Worm (Caenorhabditis elegans) whole organism, late embryonic: ENCODE results near the gene F55A11.6.

Experiments used
- C38D4.7 ChIP-seq: fragments of 200-800 bp; sonication (Bioruptor generic); optimal IDR thresholded peaks from 2 replicates; lab custom pipeline; 2018; ENCODE audit warnings: mild to moderate bottlenecking, missing genetic modification characterization, moderate library complexity, missing compliant biosample characterization
- F13H6.1 ChIP-seq: sonication (generic microtip); optimal IDR thresholded peaks from 2 replicates; lab custom pipeline; 2016; ENCODE audit warnings: missing genetic modification characterization, missing compliant biosample characterization
- K02D7.2 ChIP-seq: sonication (generic microtip); optimal IDR thresholded peaks from 2 replicates; lab custom pipeline; 2017; ENCODE audit warnings: mild to moderate bottlenecking, missing genetic modification characterization, missing compliant biosample characterization
- T23F11.4 ChIP-seq: fragments of 200-800 bp; sonication (Bioruptor generic); optimal IDR thresholded peaks from 2 replicates; lab custom pipeline; 2018; ENCODE audit warnings: mild to moderate bottlenecking, missing genetic modification characterization, missing compliant biosample characterization
- Y22D7AL.16 ChIP-seq: sonication (generic microtip); optimal IDR thresholded peaks from 2 replicates; lab custom pipeline; 2016; ENCODE audit warnings: missing genetic modification characterization, missing compliant biosample characterization
- ama-1 ChIP-seq: fragments of 150-350 bp; optimal IDR thresholded peaks from 2 replicates; lab custom pipeline; 2014
- ceh-2 ChIP-seq: sonication (generic microtip); optimal IDR thresholded peaks from 2 replicates; lab custom pipeline; 2016; ENCODE audit warnings: missing genotype, missing genetic modification characterization, missing compliant biosample characterization
- ceh-22 ChIP-seq: sonication (generic microtip); optimal IDR thresholded peaks from 2 replicates; lab custom pipeline; 2017; ENCODE audit warnings: missing biosample characterization, missing genetic modification characterization
- ceh-24 ChIP-seq: sonication (generic microtip); optimal IDR thresholded peaks from 2 replicates; lab custom pipeline; 2016; ENCODE audit warnings: mild to moderate bottlenecking, missing genetic modification characterization, missing compliant biosample characterization
- ceh-30 ChIP-seq: fragments of 150-350 bp; optimal IDR thresholded peaks from 2 replicates; lab custom pipeline; 2014; ENCODE audit warnings: missing biosample characterization, missing genetic modification characterization
- ceh-31 ChIP-seq: sonication (generic microtip); optimal IDR thresholded peaks from 2 replicates; lab custom pipeline; 2016; ENCODE audit warnings: missing genetic modification characterization, missing compliant biosample characterization
- ceh-45 ChIP-seq: fragments of 200-800 bp; sonication (Bioruptor generic); IDR thresholded peaks from 2 replicates; pipeline ENCODE4 v1.3.6; 2022; ENCODE audit warnings: missing genetic modification reagents, missing genetic modification characterization, missing compliant biosample characterization
- ceh-48 ChIP-seq: sonication (generic microtip); optimal IDR thresholded peaks from 2 replicates; lab custom pipeline; 2016; ENCODE audit warnings: missing genetic modification characterization, inconsistent platforms, missing compliant biosample characterization
- ceh-6 ChIP-seq: fragments of 200-800 bp; sonication (Bioruptor generic); optimal IDR thresholded peaks from 2 replicates; lab custom pipeline; 2018; ENCODE audit warnings: mild to moderate bottlenecking, missing genetic modification characterization, missing compliant biosample characterization
- ceh-9 ChIP-seq: sonication (generic microtip); optimal IDR thresholded peaks from 2 replicates; lab custom pipeline; 2016; ENCODE audit warnings: mild to moderate bottlenecking, missing genetic modification characterization, inconsistent platforms, missing compliant biosample characterization
- elt-2 ChIP-seq: sonication (generic microtip); optimal IDR thresholded peaks from 2 replicates; lab custom pipeline; 2016; ENCODE audit warnings: missing genetic modification reagents, missing genetic modification characterization, missing compliant biosample characterization
- fax-1 ChIP-seq: sonication (generic microtip); optimal IDR thresholded peaks from 2 replicates; lab custom pipeline; 2016; ENCODE audit warnings: missing genotype, missing genetic modification characterization, missing compliant biosample characterization
- hlh-13 ChIP-seq: fragments of 200-800 bp; sonication (Bioruptor generic); optimal IDR thresholded peaks from 2 replicates; lab custom pipeline; 2018; ENCODE audit warnings: mild to moderate bottlenecking, missing genetic modification characterization, missing compliant biosample characterization
- hlh-15 ChIP-seq: sonication (generic microtip); optimal IDR thresholded peaks from 2 replicates; lab custom pipeline; 2016; ENCODE audit warnings: missing genetic modification characterization, missing compliant biosample characterization
- hlh-30 ChIP-seq: sonication (generic microtip); optimal IDR thresholded peaks from 2 replicates; lab custom pipeline; 2017; ENCODE audit warnings: antibody characterized with exemption, missing genetic modification characterization, missing compliant biosample characterization; ENCODE audit not compliant: insufficient read depth
- hlh-6 ChIP-seq: sonication (generic microtip); optimal IDR thresholded peaks from 2 replicates; lab custom pipeline; 2016; ENCODE audit warnings: missing genotype, missing genetic modification characterization, missing compliant biosample characterization
- lim-6 ChIP-seq: sonication (generic microtip); optimal IDR thresholded peaks from 2 replicates; lab custom pipeline; 2016; ENCODE audit warnings: missing genetic modification characterization, missing compliant biosample characterization
- madf-2 ChIP-seq: sonication (generic microtip); optimal IDR thresholded peaks from 2 replicates; lab custom pipeline; 2017; ENCODE audit warnings: missing genetic modification characterization, missing compliant biosample characterization
- mec-3 ChIP-seq: sonication (generic microtip); optimal IDR thresholded peaks from 2 replicates; lab custom pipeline; 2016; ENCODE audit warnings: borderline replicate concordance, missing genetic modification characterization, missing compliant biosample characterization
- nfya-1 ChIP-seq: sonication (generic microtip); optimal IDR thresholded peaks from 2 replicates; lab custom pipeline; 2017; ENCODE audit warnings: missing genetic modification characterization, mild to moderate bottlenecking, missing compliant biosample characterization, antibody characterized with exemption, moderate library complexity
- nhr-11 ChIP-seq: fragments of 150-350 bp; optimal IDR thresholded peaks from 2 replicates; lab custom pipeline; 2014; ENCODE audit warnings: missing biosample characterization, missing genetic modification characterization
- nhr-232 ChIP-seq: sonication (generic microtip); optimal IDR thresholded peaks from 2 replicates; lab custom pipeline; 2016; ENCODE audit warnings: missing genetic modification characterization, missing compliant biosample characterization
- npax-4 ChIP-seq: sonication (generic microtip); optimal IDR thresholded peaks from 2 replicates; lab custom pipeline; 2016; ENCODE audit warnings: missing genetic modification characterization, missing compliant biosample characterization
- odd-2 ChIP-seq: sonication (generic microtip); optimal IDR thresholded peaks from 2 replicates; lab custom pipeline; 2017; ENCODE audit warnings: antibody characterized with exemption, mild to moderate bottlenecking, missing genetic modification characterization, missing compliant biosample characterization
- pag-3 ChIP-seq: sonication (generic microtip); optimal IDR thresholded peaks from 2 replicates; lab custom pipeline; 2016; ENCODE audit warnings: missing compliant biosample characterization, missing genetic modification characterization, borderline replicate concordance
- pax-1 ChIP-seq: fragments of 150-350 bp; optimal IDR thresholded peaks from 2 replicates; lab custom pipeline; 2014; ENCODE audit warnings: missing biosample characterization, missing genetic modification characterization
- sdc-2 ChIP-seq: sonication (generic microtip); optimal IDR thresholded peaks from 2 replicates; lab custom pipeline; 2016; ENCODE audit warnings: missing genotype, missing genetic modification characterization, missing compliant biosample characterization
- sox-2 ChIP-seq: fragments of 200-800 bp; sonication (Bioruptor generic); IDR thresholded peaks from 2 replicates; pipeline ENCODE4 v1.3.6; 2022; ENCODE audit warnings: missing genetic modification reagents, missing genetic modification characterization, missing compliant biosample characterization
- sox-4 ChIP-seq: sonication (generic microtip); optimal IDR thresholded peaks from 2 replicates; lab custom pipeline; 2017; ENCODE audit warnings: mild to moderate bottlenecking, missing genetic modification characterization, inconsistent platforms, missing compliant biosample characterization
- syd-9 ChIP-seq: sonication (generic microtip); optimal IDR thresholded peaks from 2 replicates; lab custom pipeline; 2016; ENCODE audit warnings: mild to moderate bottlenecking, missing genetic modification characterization, moderate library complexity, missing compliant biosample characterization
- unc-86 ChIP-seq: sonication (generic microtip); optimal IDR thresholded peaks from 2 replicates; lab custom pipeline; 2016; ENCODE audit warnings: missing genetic modification characterization, missing compliant biosample characterization
- zip-5 ChIP-seq: sonication (generic microtip); optimal IDR thresholded peaks from 2 replicates; lab custom pipeline; 2016; ENCODE audit warnings: missing genetic modification characterization, missing compliant biosample characterization

Gene F55A11.6

DNA sequence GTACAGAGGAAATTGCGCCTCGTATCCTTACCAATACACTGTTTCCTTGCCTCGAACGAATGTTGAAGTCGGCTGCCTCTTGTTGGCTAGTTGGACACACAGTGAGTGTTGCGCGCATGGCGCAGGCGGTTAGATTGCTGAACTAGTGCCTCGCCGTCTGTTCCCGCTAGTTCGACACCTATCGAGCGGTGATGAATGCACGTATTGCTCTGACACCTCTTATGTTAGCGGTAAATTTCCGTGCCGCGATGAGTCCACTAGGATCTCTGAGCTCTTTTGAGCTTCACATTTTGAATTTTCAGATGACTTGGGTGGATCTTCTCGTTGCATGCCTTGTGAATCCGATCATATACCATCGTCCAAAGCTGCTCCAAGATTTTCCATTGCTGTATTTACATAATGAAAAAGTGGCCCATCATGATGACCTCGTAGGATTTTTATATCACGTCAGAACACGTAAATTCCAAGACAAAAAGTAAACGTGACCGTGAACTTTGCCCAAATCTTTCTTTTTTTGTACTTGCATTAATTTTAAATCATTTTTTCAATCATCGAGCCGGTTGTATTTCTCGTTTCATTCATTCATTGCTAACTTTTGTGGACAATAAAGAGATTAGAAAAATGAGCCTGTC lies 6.3 kb downstream of the F55A11.6 start, which contains the start of gene F55A11.11 (continued):
- no peak for TF ChIP-seq ama-1 (lab: Kevin White, UChicago)
- TF ChIP-seq npax-4 (tag; lab: Kevin White, UChicago) = peak; percentile 90
- TF ChIP-seq Y22D7AL.16 (tag; lab: Kevin White, UChicago) = peak; percentile 89
- peak; percentile 88 for TF ChIP-seq fax-1 (tag; lab: Kevin White, UChicago)
- peak; percentile 89 for TF ChIP-seq sox-2 (GFP tag; lab: Robert Waterston, UW)
- TF ChIP-seq ceh-9 = peak; percentile 88
- TF ChIP-seq elt-2 = peak; percentile 96
- TF ChIP-seq hlh-6 (tag; lab: Kevin White, UChicago) = peak; percentile 93
- TF ChIP-seq K02D7.2 (tag; lab: Kevin White, UChicago) = peak; percentile 91
- no peak for TF ChIP-seq nhr-11 (tag; lab: Kevin White, UChicago)
- TF ChIP-seq syd-9 (tag; lab: Kevin White, UChicago) = peak; percentile 95
- TF ChIP-seq ceh-2 (tag; lab: Kevin White, UChicago) = peak; percentile 88
- TF ChIP-seq pax-1 (tag; lab: Kevin White, UChicago) = no peak
- no peak for TF ChIP-seq ceh-30 (tag; lab: Kevin White, UChicago)
- TF ChIP-seq sox-4 (tag; lab: Kevin White, UChicago) = peak; percentile 97
- TF ChIP-seq ceh-48 = peak; percentile 91
- peak; percentile 81; the same call in 1 of the 2 replicates for TF ChIP-seq ceh-45 (GFP tag; lab: Robert Waterston, UW)
- TF ChIP-seq ceh-24 (tag; lab: Kevin White, UChicago) = peak; percentile 88

DNA sequence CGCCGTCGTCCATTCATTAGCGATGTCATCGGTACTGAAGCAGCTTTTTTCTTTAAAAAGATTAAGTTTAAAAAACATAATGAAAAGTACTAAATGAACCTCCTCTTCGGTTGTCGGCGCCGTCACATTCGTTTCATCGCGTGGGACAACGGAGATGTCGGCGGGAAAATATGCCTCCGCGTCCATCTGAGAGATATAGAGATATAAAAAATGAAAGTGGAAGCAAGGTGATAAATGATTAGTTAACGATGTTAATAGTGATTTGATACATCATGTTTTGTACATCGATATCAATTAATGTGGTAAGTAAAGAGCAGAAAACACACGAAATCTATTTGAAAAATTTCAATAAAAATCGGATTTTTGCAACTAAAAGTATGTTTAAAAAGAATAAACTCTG lies 10.6 kb downstream of the F55A11.6 start, which contains the start of gene F55A11.7:
F55A11.7 (minus strand) TSS at position 186 of the 400 bp plus-strand sequence.
- TF ChIP-seq zip-5 = no peak
- no peak for TF ChIP-seq unc-86 (tag; lab: Kevin White, UChicago)
- TF ChIP-seq F13H6.1 (tag; lab: Kevin White, UChicago) = no peak
- TF ChIP-seq ceh-31 (tag; lab: Kevin White, UChicago) = no peak
- TF ChIP-seq ceh-22 = no peak
- no peak for TF ChIP-seq sox-2 (GFP tag; lab: Robert Waterston, UW)
- no peak for TF ChIP-seq hlh-6 (tag; lab: Kevin White, UChicago)
- no peak for TF ChIP-seq ceh-45 (GFP tag; lab: Robert Waterston, UW)
- TF ChIP-seq ceh-6 = no peak
- TF ChIP-seq sox-4 (tag; lab: Kevin White, UChicago) = no peak
- no peak for TF ChIP-seq sdc-2 (tag; lab: Kevin White, UChicago)
- no peak for TF ChIP-seq hlh-13 (GFP tag; lab: Kevin White, UChicago)
- TF ChIP-seq K02D7.2 (tag; lab: Kevin White, UChicago) = no peak
- TF ChIP-seq nhr-232 (tag; lab: Kevin White, UChicago) = no peak
- no peak for TF ChIP-seq hlh-30 (tag; lab: Kevin White, UChicago)
- no peak for TF ChIP-seq ama-1 (lab: Kevin White, UChicago)
- no peak for TF ChIP-seq lim-6
- no peak for TF ChIP-seq madf-2 (tag; lab: Kevin White, UChicago)
- TF ChIP-seq, all 69 proteins: peak for 0

ce11 chrV:11787742-11788238 lies 11.2 kb downstream of the F55A11.6 start, which contains the start of gene F55A11.8:
TSS of gene F55A11.8 (plus strand) at chrV:11788188.
- TF ChIP-seq ceh-9 (no peak), mec-3 (tag; lab: Kevin White, UChicago) (no peak), T23F11.4 (GFP tag; lab: Kevin White, UChicago) (no peak), ceh-24 (tag; lab: Kevin White, UChicago) (no peak), C38D4.7 (GFP tag; lab: Kevin White, UChicago) (no peak), pax-1 (tag; lab: Kevin White, UChicago) (no peak), ceh-2 (tag; lab: Kevin White, UChicago) (no peak), ceh-30 (tag; lab: Kevin White, UChicago) (no peak), fax-1 (tag; lab: Kevin White, UChicago) (no peak), odd-2 (tag; lab: Kevin White, UChicago) (no peak), syd-9 (tag; lab: Kevin White, UChicago) (no peak), pag-3 (tag; lab: Kevin White, UChicago) (no peak), nfya-1 (tag; lab: Kevin White, UChicago) (no peak), K02D7.2 (tag; lab: Kevin White, UChicago) (no peak), hlh-15 (no peak)
